Worm (Caenorhabditis elegans): ENCODE data around the gene phf-10.

ce11 chrV:298395-298794 is 13.0 kb downstream of the phf-10 start:
- no peak for TF ChIP-seq ama-1 (optimal IDR thresholded peaks at IDR 0.05)
- TF ChIP-seq ama-1 (GFP tag; optimal IDR thresholded peaks at IDR 0.05) = no peak
- TF ChIP-seq dpff-1 (tag; optimal IDR thresholded peaks at IDR 0.05) = no peak
- no peak for TF ChIP-seq snpc-1.1 (tag; optimal IDR thresholded peaks at IDR 0.05; ENCODE audit: insufficient read depth)
- no peak for TF ChIP-seq B0019.2 (GFP tag; conservative IDR thresholded peaks at IDR 0.05)
- no peak for TF ChIP-seq efl-1 (GFP tag; optimal IDR thresholded peaks at IDR 0.05)
- no peak for TF ChIP-seq attf-5 (GFP tag; optimal IDR thresholded peaks at IDR 0.05)
- TF ChIP-seq ceh-100 (GFP tag; IDR thresholded peaks at IDR 0.05) = no peak

Data from whole organism, young adult.